Fruit fly (Drosophila melanogaster) whole organism, adult: Measurements from ENCODE around the gene ldbr.
A peak's percentile ranks its signal among the peaks of the same experiment; 100 is the strongest.

Source experiments
- CG11617 ChIP-seq: fragments of 200-800 bp; sonication (Bioruptor generic); optimal IDR thresholded peaks from 2 replicates; lab custom pipeline; 2017; ENCODE audit warnings: mild to moderate bottlenecking, missing biosample characterization, missing genetic modification reagents, missing genetic modification characterization
- CG12768 ChIP-seq: fragments of 200-800 bp; sonication (Bioruptor generic); optimal IDR thresholded peaks from 2 replicates; lab custom pipeline; 2017; ENCODE audit warnings: missing biosample characterization, missing genetic modification characterization, mild to moderate bottlenecking, moderate library complexity, missing genetic modification reagents
- CG14711 ChIP-seq: fragments of 200-800 bp; sonication (Bioruptor generic); optimal IDR thresholded peaks from 2 replicates; lab custom pipeline; 2018; ENCODE audit warnings: missing biosample characterization, mild to moderate bottlenecking, missing genetic modification characterization, moderate library complexity
- CG1620 ChIP-seq: fragments of 200-800 bp; sonication (Bioruptor generic); optimal IDR thresholded peaks from 2 replicates; lab custom pipeline; 2016; ENCODE audit warnings: missing biosample characterization, missing genetic modification characterization
- CG33017 ChIP-seq: fragments of 200-800 bp; sonication (Bioruptor generic); optimal IDR thresholded peaks from 2 replicates; lab custom pipeline; 2018; ENCODE audit warnings: missing biosample characterization, mild to moderate bottlenecking, missing genetic modification characterization, moderate library complexity
- CG5204 ChIP-seq: fragments of 200-800 bp; sonication (Bioruptor generic); optimal IDR thresholded peaks from 2 replicates; lab custom pipeline; 2016; ENCODE audit warnings: missing biosample characterization, missing genetic modification characterization
- CG7045 ChIP-seq: fragments of 200-800 bp; sonication (Bioruptor generic); optimal IDR thresholded peaks from 2 replicates; lab custom pipeline; 2017; ENCODE audit warnings: missing biosample characterization, mild to moderate bottlenecking, missing genetic modification characterization
- CG7101 ChIP-seq: fragments of 200-800 bp; sonication (Bioruptor generic); optimal IDR thresholded peaks from 2 replicates; lab custom pipeline; 2018; ENCODE audit warnings: missing biosample characterization, mild to moderate bottlenecking, missing genetic modification characterization, moderate library complexity
- Clk ChIP-seq: fragments of 200-800 bp; sonication (Bioruptor generic); optimal IDR thresholded peaks from 2 replicates; lab custom pipeline; 2017; ENCODE audit warnings: missing biosample characterization, missing genetic modification characterization
- Crg-1 ChIP-seq: fragments of 200-800 bp; sonication (Bioruptor generic); optimal IDR thresholded peaks from 2 replicates; lab custom pipeline; 2016; ENCODE audit warnings: missing biosample characterization, missing genetic modification characterization
- Hr96 ChIP-seq: fragments of 200-800 bp; sonication (Bioruptor generic); optimal IDR thresholded peaks from 2 replicates; lab custom pipeline; 2016; ENCODE audit warnings: missing biosample characterization, missing genetic modification characterization
- Mnt ChIP-seq: fragments of 200-800 bp; sonication (Bioruptor generic); optimal IDR thresholded peaks from 2 replicates; lab custom pipeline; 2016; ENCODE audit warnings: missing biosample characterization, mild to moderate bottlenecking, missing genetic modification characterization
- bab1 ChIP-seq: fragments of 200-800 bp; sonication (Bioruptor generic); optimal IDR thresholded peaks from 3 replicates; lab custom pipeline; 2019; ENCODE audit warnings: missing biosample characterization, mild to moderate bottlenecking, missing genetic modification characterization, moderate library complexity
- cic ChIP-seq: fragments of 200-800 bp; sonication (Bioruptor generic); optimal IDR thresholded peaks from 2 replicates; lab custom pipeline; 2017; ENCODE audit warnings: missing biosample characterization, mild to moderate bottlenecking, missing genetic modification characterization, moderate library complexity
- cnc ChIP-seq, 2 experiments: fragments of >200 bp; optimal IDR thresholded peaks; 2 replicates each; lab custom pipeline; 2017
- kay ChIP-seq: fragments of 200-800 bp; sonication (Bioruptor generic); peaks from one replicate; lab custom pipeline; 2016; ENCODE audit warnings: missing biosample characterization, missing genetic modification characterization, borderline replicate concordance
- ovo ChIP-seq: fragments of 200-800 bp; sonication (Bioruptor generic); optimal IDR thresholded peaks from 2 replicates; lab custom pipeline; 2016; ENCODE audit warnings: missing biosample characterization, missing genetic modification characterization
- pad ChIP-seq: fragments of 200-800 bp; sonication (Bioruptor generic); optimal IDR thresholded peaks from 3 replicates; lab custom pipeline; 2017; ENCODE audit warnings: missing biosample characterization, missing genetic modification characterization, mild to moderate bottlenecking, moderate library complexity, missing genetic modification reagents
- tj ChIP-seq: fragments of 200-800 bp; sonication (Bioruptor generic); optimal IDR thresholded peaks from 3 replicates; lab custom pipeline; 2017; ENCODE audit warnings: missing biosample characterization, mild to moderate bottlenecking, missing genetic modification characterization, moderate library complexity
- toe ChIP-seq: fragments of 200-800 bp; sonication (Bioruptor generic); optimal IDR thresholded peaks from 2 replicates; lab custom pipeline; 2016; ENCODE audit warnings: missing biosample characterization, missing genetic modification characterization

Gene ldbr

dm6 chr3L:8157079-8157478, 35.5 kb downstream of the ldbr start:
- TF ChIP-seq CG7101 (tag; lab: Kevin White, UChicago) (no peak), CG5204 (GFP tag; lab: Kevin White, UChicago) (no peak), tj (no peak), CG33017 (tag; lab: Kevin White, UChicago) (no peak), CG11617 (no peak), Crg-1 (no peak), Mnt (no peak), CG14711 (tag; lab: Kevin White, UChicago) (no peak), cic (GFP tag; lab: Kevin White, UChicago) (no peak), Clk (GFP tag; lab: Kevin White, UChicago) (no peak), cnc (optimal IDR thresholded peaks at IDR 0.05; lab: Kevin White, UChicago) (no peak), CG12768 (GFP tag; lab: Kevin White, UChicago) (no peak), Hr96 (GFP tag; lab: Kevin White, UChicago) (no peak), pad (no peak), ovo (GFP tag; lab: Kevin White, UChicago) (no peak), toe (GFP tag; lab: Kevin White, UChicago) (no peak), kay (GFP tag; lab: Kevin White, UChicago) (no peak), bab1 (GFP tag; lab: Kevin White, UChicago) (no peak), CG7045 (GFP tag; lab: Kevin White, UChicago) (no peak)

- TF ChIP-seq tj (peak; percentile 99), CG1620 (GFP tag; lab: Kevin White, UChicago) (no peak), Clk (GFP tag; lab: Kevin White, UChicago) (no peak), bab1 (GFP tag; lab: Kevin White, UChicago) (peak; percentile 49), CG12768 (GFP tag; lab: Kevin White, UChicago) (no peak), toe (GFP tag; lab: Kevin White, UChicago) (no peak), pad (no peak), ovo (GFP tag; lab: Kevin White, UChicago) (no peak), CG5204 (GFP tag; lab: Kevin White, UChicago) (no peak), CG7101 (tag; lab: Kevin White, UChicago) (no peak), cnc (optimal IDR thresholded peaks at IDR 0.05; lab: Kevin White, UChicago) (no peak), Crg-1 (no peak), Hr96 (GFP tag; lab: Kevin White, UChicago) (no peak), Mnt (no peak), CG33017 (tag; lab: Kevin White, UChicago) (no peak), kay (GFP tag; lab: Kevin White, UChicago) (peak; percentile 76), CG11617 (no peak), CG7045 (GFP tag; lab: Kevin White, UChicago) (no peak), cic (GFP tag; lab: Kevin White, UChicago) (no peak), CG14711 (tag; lab: Kevin White, UChicago) (no peak)
Observed at dm6 chr3L:8158715-8159380, 37.2 kb downstream of the ldbr start, which contains the start of gene CG42445. CG42445 (minus strand) TSS chr3L:8158900.

- TF ChIP-seq tj (peak; percentile 39), CG33017 (tag; lab: Kevin White, UChicago) (no peak)
Observed at dm6 chr3L:8159724-8160422, 38.2 kb downstream of the ldbr start, which contains the start of gene CG43886. CG43886 (minus strand) TSS chr3L:8159774.

- TF ChIP-seq CG11617 (no peak), ovo (GFP tag; lab: Kevin White, UChicago) (no peak), Crg-1 (no peak), CG5204 (GFP tag; lab: Kevin White, UChicago) (no peak), Clk (GFP tag; lab: Kevin White, UChicago) (no peak), Mnt (no peak), CG14711 (tag; lab: Kevin White, UChicago) (no peak), pad (no peak)
Observed at dm6 chr3L:8165436-8165835, 43.8 kb downstream of the ldbr start, which contains the start of gene CG13675. CG13675 (minus strand) TSS chr3L:8165518.
